Worm (Caenorhabditis elegans): ENCODE measurements around the gene cut-1.

- TF ChIP-seq ceh-9 (tag; optimal IDR thresholded peaks at IDR 0.05) (no peak), pqm-1 (tag; optimal IDR thresholded peaks at IDR 0.05) (no peak), fkh-10 (GFP tag; optimal IDR thresholded peaks at IDR 0.05) (no peak), pat-9 (tag; optimal IDR thresholded peaks at IDR 0.05) (no peak), ttx-3 (tag; optimal IDR thresholded peaks at IDR 0.05) (no peak), odd-2 (tag; optimal IDR thresholded peaks at IDR 0.05) (no peak), nhr-11 (tag; optimal IDR thresholded peaks at IDR 0.05) (no peak), pha-4 (tag; optimal IDR thresholded peaks at IDR 0.05) (no peak), dve-1 (tag; optimal IDR thresholded peaks at IDR 0.05) (no peak), mec-3 (tag; optimal IDR thresholded peaks at IDR 0.05; ENCODE audit: borderline replicate concordance) (no peak), gmeb-2 (tag; optimal IDR thresholded peaks at IDR 0.05) (no peak)
These were observed 47.7 kb downstream of the cut-1 start for ce11 chrII:11316663-11317062.

Measured in whole organism, late embryonic.